Fruit fly (Drosophila melanogaster): ENCODE data around the gene Sod1.

The Sod1 gene

dm6 chr3L:11148478-11149251 is 35.1 kb upstream of the Sod1 start (continued):
- TF ChIP-seq CG8924 (tag; optimal IDR thresholded peaks at IDR 0.05) (peak; percentile 49), CG12659 (GFP tag; optimal IDR thresholded peaks at IDR 0.05) (peak; percentile 9), NfI (GFP tag; optimal IDR thresholded peaks at IDR 0.05) (peak; percentile 20), ewg (GFP tag; optimal IDR thresholded peaks at IDR 0.05) (peak; percentile 5), HLHmδ (GFP tag; optimal IDR thresholded peaks at IDR 0.05) (no peak), NFAT (GFP tag; IDR thresholded peaks at IDR 0.05) (no peak), stwl (tag; optimal IDR thresholded peaks at IDR 0.05) (no peak), sens-2 (GFP tag; IDR thresholded peaks at IDR 0.05) (no peak), CG1603 (tag; optimal IDR thresholded peaks at IDR 0.05) (peak; percentile 39), cwo (GFP tag; optimal IDR thresholded peaks at IDR 0.05) (peak; percentile 24), br (optimal IDR thresholded peaks at IDR 0.05) (no peak), gro (GFP tag; optimal IDR thresholded peaks at IDR 0.05) (no peak), gem (tag; optimal IDR thresholded peaks at IDR 0.05) (peak; percentile 71), crc (GFP tag; optimal IDR thresholded peaks at IDR 0.05) (no peak), CG8089 (GFP tag; optimal IDR thresholded peaks at IDR 0.05) (no peak), Lpt (GFP tag; optimal IDR thresholded peaks at IDR 0.05) (no peak), CG17568 (GFP tag; optimal IDR thresholded peaks at IDR 0.05) (no peak), hkb (optimal IDR thresholded peaks at IDR 0.05) (no peak), hkb (GFP tag; IDR thresholded peaks at IDR 0.05) (peak; percentile 57), Antp (GFP tag; optimal IDR thresholded peaks at IDR 0.05) (no peak), chm (GFP tag; IDR thresholded peaks at IDR 0.05) (no peak), CG4360 (GFP tag; IDR thresholded peaks at IDR 0.05) (no peak), Hmx (GFP tag; optimal IDR thresholded peaks at IDR 0.05) (no peak), CG15073 (GFP tag; optimal IDR thresholded peaks at IDR 0.05) (no peak), sug (tag; optimal IDR thresholded peaks at IDR 0.05) (no peak), CG17359 (tag; optimal IDR thresholded peaks at IDR 0.05) (peak; percentile 68), da (GFP tag; optimal IDR thresholded peaks at IDR 0.05) (no peak), zen (tag; optimal IDR thresholded peaks at IDR 0.05) (no peak), CG3726 (GFP tag; IDR thresholded peaks at IDR 0.05) (no peak), Ada2b (GFP tag; IDR thresholded peaks at IDR 0.05) (0 out of 2 replicates have a peak, but pooled peaks have one; percentile 21), cad (GFP tag; optimal IDR thresholded peaks at IDR 0.05) (no peak), Drgx (GFP tag; IDR thresholded peaks at IDR 0.05) (peak; percentile 74), D (optimal IDR thresholded peaks at IDR 0.05) (no peak), D (GFP tag; optimal IDR thresholded peaks at IDR 0.05) (peak; percentile 48), ap (GFP tag; IDR thresholded peaks at IDR 0.05) (0 out of 2 replicates have a peak, but pooled peaks have one; percentile 44), sim (GFP tag; IDR thresholded peaks at IDR 0.05) (no peak), CG13296 (GFP tag; optimal IDR thresholded peaks at IDR 0.05) (no peak), Bteb2 (GFP tag; optimal IDR thresholded peaks at IDR 0.05) (no peak), CG9876 (GFP tag; optimal IDR thresholded peaks at IDR 0.05) (no peak), chif (GFP tag; optimal IDR thresholded peaks at IDR 0.05) (peak in 1 of 2 experiments; percentile 2), Ssrp (tag; optimal IDR thresholded peaks at IDR 0.05) (peak; percentile 58), fd102C (GFP tag; optimal IDR thresholded peaks at IDR 0.05) (no peak), CG5245 (GFP tag; optimal IDR thresholded peaks at IDR 0.05) (peak; percentile 18), PHDP (tag; optimal IDR thresholded peaks at IDR 0.05) (peak; percentile 38), phol (tag; optimal IDR thresholded peaks at IDR 0.05) (peak; percentile 65), CG7928 (GFP tag; optimal IDR thresholded peaks at IDR 0.05) (no peak), CG14050 (GFP tag; IDR thresholded peaks at IDR 0.05) (no peak), CG32767 (GFP tag; IDR thresholded peaks at IDR 0.05) (peak; percentile 39; the same call in 1 of the 2 replicates), psq (GFP tag; optimal IDR thresholded peaks at IDR 0.05) (no peak), MESR4 (GFP tag; optimal IDR thresholded peaks at IDR 0.05) (no peak), cas (GFP tag; IDR thresholded peaks at IDR 0.05) (no peak)

All from whole organism, embryonic.